Fruit fly (Drosophila melanogaster): ENCODE measurements around the gene Npl4.

The Npl4 gene

DNA sequence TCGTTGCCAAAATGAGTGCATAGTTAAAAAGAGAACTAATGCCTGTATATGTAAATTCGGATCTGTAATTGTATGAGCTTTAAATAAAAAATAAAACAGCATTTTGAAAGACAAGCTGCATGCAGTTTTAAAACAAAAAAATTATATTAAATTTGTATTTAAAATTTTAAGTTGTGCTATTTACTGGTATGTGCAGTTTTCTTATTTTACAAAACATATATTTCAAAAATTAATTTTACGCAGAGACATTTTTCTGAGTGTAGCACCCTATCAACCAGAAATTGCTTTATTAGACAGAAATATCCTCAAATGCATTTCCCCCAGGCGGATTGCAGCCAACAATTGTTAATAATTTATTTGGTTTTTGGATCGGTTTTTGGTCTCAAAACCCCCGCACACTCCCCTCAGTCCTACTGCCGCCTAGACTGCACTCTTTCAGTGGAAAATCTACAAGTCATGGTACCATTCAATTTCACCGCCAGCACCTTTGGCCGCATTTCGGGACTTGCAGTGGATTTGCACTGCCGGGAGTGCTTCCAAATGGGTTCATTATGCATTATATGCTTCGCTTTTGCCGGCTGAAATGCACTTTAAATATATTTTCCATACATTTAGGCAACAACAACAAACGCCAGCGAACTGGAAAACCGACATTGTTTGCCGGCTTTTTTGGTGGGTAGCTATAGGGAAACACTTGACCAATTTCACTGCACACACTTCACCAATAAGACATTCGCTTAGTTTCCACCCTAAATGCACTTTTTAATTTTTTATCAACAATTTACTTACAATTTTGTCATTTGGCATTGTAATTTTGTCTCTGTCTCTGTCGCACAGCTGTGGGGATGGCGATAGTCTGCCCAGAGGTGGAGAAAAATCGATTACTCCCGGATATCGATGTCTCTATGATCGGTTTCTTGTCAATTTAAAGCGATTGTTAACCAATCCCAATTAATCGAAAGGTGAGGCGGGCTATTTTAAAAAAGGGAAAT is at the start of gene Npl4 (continued):
- no peak for TF ChIP-seq grau (tag; optimal IDR thresholded peaks at IDR 0.05)
- no peak for TF ChIP-seq scrt (GFP tag; optimal IDR thresholded peaks at IDR 0.05)
- no peak for TF ChIP-seq Abd-B (GFP tag; optimal IDR thresholded peaks at IDR 0.05)
- TF ChIP-seq unc-4 (GFP tag; IDR thresholded peaks at IDR 0.05; ENCODE audit: partially characterized antibody), result peak; percentile 92
- TF ChIP-seq sim (GFP tag; IDR thresholded peaks at IDR 0.05), result no peak
- peak; percentile 23 for TF ChIP-seq az2 (GFP tag; optimal IDR thresholded peaks at IDR 0.05)
- no peak for TF ChIP-seq CG1832 (GFP tag; optimal IDR thresholded peaks at IDR 0.05)
- TF ChIP-seq stwl (tag; optimal IDR thresholded peaks at IDR 0.05), result peak; percentile 67
- TF ChIP-seq CG10565 (GFP tag; optimal IDR thresholded peaks at IDR 0.05), result no peak
- TF ChIP-seq CG42726 (GFP tag; IDR thresholded peaks at IDR 0.05; ENCODE audit: partially characterized antibody), result peak; percentile 59; the same call in 1 of the 2 replicates
- TF ChIP-seq Sin3A (optimal IDR thresholded peaks at IDR 0.05), result peak; percentile 62
- no peak for TF ChIP-seq CG4424 (GFP tag; optimal IDR thresholded peaks at IDR 0.05)
- TF ChIP-seq kah (GFP tag; optimal IDR thresholded peaks at IDR 0.05), result no peak
- TF ChIP-seq Bgb (GFP tag; IDR thresholded peaks at IDR 0.05; ENCODE audit: partially characterized antibody), result peak; percentile 98
- TF ChIP-seq Dp (GFP tag; optimal IDR thresholded peaks at IDR 0.05), result peak; percentile 87
- TF ChIP-seq CG1024 (GFP tag; IDR thresholded peaks at IDR 0.05), result 0 out of 2 replicates have a peak, but pooled peaks have one; percentile 9
- TF ChIP-seq sens-2 (GFP tag; IDR thresholded peaks at IDR 0.05), result no peak
- TF ChIP-seq bbx (GFP tag; IDR thresholded peaks at IDR 0.05; ENCODE audit: partially characterized antibody), result peak; percentile 98
- TF ChIP-seq CG14860 (GFP tag; IDR thresholded peaks at IDR 0.05; ENCODE audit: partially characterized antibody), result peak; percentile 91
- TF ChIP-seq CG7357 (GFP tag; IDR thresholded peaks at IDR 0.05), result no peak
- 0 out of 2 replicates have a peak, but pooled peaks have one; percentile 14 for TF ChIP-seq Rfx (GFP tag; IDR thresholded peaks at IDR 0.05)
- TF ChIP-seq CG6175 (GFP tag; IDR thresholded peaks at IDR 0.05), result no peak
- no peak for TF ChIP-seq wek (GFP tag; optimal IDR thresholded peaks at IDR 0.05)
- TF ChIP-seq psq (GFP tag; optimal IDR thresholded peaks at IDR 0.05), result no peak
- no peak for TF ChIP-seq Hsf (GFP tag; optimal IDR thresholded peaks at IDR 0.05)
- no peak for TF ChIP-seq D (optimal IDR thresholded peaks at IDR 0.05)
- TF ChIP-seq D (GFP tag; optimal IDR thresholded peaks at IDR 0.05), result no peak
- peak; percentile 72; the same call in 1 of the 3 replicates for TF ChIP-seq CG34422 (GFP tag; IDR thresholded peaks at IDR 0.05)
- 0 out of 2 replicates have a peak, but pooled peaks have one; percentile 11 for TF ChIP-seq sob (GFP tag; IDR thresholded peaks at IDR 0.05)
- no peak for TF ChIP-seq ab (GFP tag; optimal IDR thresholded peaks at IDR 0.05)
- TF ChIP-seq CG2875 (GFP tag; optimal IDR thresholded peaks at IDR 0.05), result no peak
- no peak for TF ChIP-seq Elba2 (GFP tag; optimal IDR thresholded peaks at IDR 0.05)
- TF ChIP-seq CG9215 (GFP tag; IDR thresholded peaks at IDR 0.05), result no peak
- peak; percentile 58 for TF ChIP-seq MBD-R2 (GFP tag; IDR thresholded peaks at IDR 0.05)
- TF ChIP-seq HLH4C (GFP tag; IDR thresholded peaks at IDR 0.05; ENCODE audit: partially characterized antibody), result peak; percentile 99
- no peak for TF ChIP-seq TFAM (GFP tag; optimal IDR thresholded peaks at IDR 0.05)
- no peak for TF ChIP-seq ssp (GFP tag; IDR thresholded peaks at IDR 0.05)
- TF ChIP-seq CG6272 (GFP tag; IDR thresholded peaks at IDR 0.05), result no peak
- no peak for TF ChIP-seq CG1233 (GFP tag; optimal IDR thresholded peaks at IDR 0.05)
- no peak for TF ChIP-seq rib (GFP tag; IDR thresholded peaks at IDR 0.05)
- no peak for TF ChIP-seq CG8089 (GFP tag; optimal IDR thresholded peaks at IDR 0.05)
- TF ChIP-seq hth (optimal IDR thresholded peaks at IDR 0.05), result no peak
- peak; percentile 23 for TF ChIP-seq BtbVII (GFP tag; optimal IDR thresholded peaks at IDR 0.05)
- TF ChIP-seq Blimp-1 (GFP tag; optimal IDR thresholded peaks at IDR 0.05), result no peak
- TF ChIP-seq crc (GFP tag; optimal IDR thresholded peaks at IDR 0.05), result no peak
- peak; percentile 43; the same call in 1 of the 3 replicates for TF ChIP-seq gce (GFP tag; IDR thresholded peaks at IDR 0.05)
- no peak for TF ChIP-seq CG4282 (GFP tag; optimal IDR thresholded peaks at IDR 0.05)
- no peak for TF ChIP-seq lola (GFP tag; optimal IDR thresholded peaks at IDR 0.05)
- no peak for TF ChIP-seq CG4730 (GFP tag; IDR thresholded peaks at IDR 0.05)
